Worm (Caenorhabditis elegans): ENCODE measurements around the gene pas-7.

- TF ChIP-seq fkh-10 (GFP tag; optimal IDR thresholded peaks at IDR 0.05), result no peak
- no peak for TF ChIP-seq ztf-4 (tag; optimal IDR thresholded peaks at IDR 0.05)
- TF ChIP-seq nhr-47 (tag; optimal IDR thresholded peaks at IDR 0.05), result no peak
- no peak for TF ChIP-seq nhr-19 (GFP tag; conservative IDR thresholded peaks at IDR 0.05)
- no peak for TF ChIP-seq unc-130 (tag; optimal IDR thresholded peaks at IDR 0.05)
- TF ChIP-seq unc-62 (GFP tag; optimal IDR thresholded peaks at IDR 0.05), result no peak
- TF ChIP-seq blmp-1 (tag; optimal IDR thresholded peaks at IDR 0.05), result no peak
- TF ChIP-seq nhr-11 (tag; optimal IDR thresholded peaks at IDR 0.05), result no peak
- no peak for TF ChIP-seq pqm-1 (tag; optimal IDR thresholded peaks at IDR 0.05)
- no peak for TF ChIP-seq snpc-4 (tag; optimal IDR thresholded peaks at IDR 0.05)
These were observed 582 bp downstream of the pas-7 start for ce11 chrII:10099072-10099471.
